Fruit fly (Drosophila melanogaster): ENCODE data around the gene CG14610.

CG14610 gene

DNA sequence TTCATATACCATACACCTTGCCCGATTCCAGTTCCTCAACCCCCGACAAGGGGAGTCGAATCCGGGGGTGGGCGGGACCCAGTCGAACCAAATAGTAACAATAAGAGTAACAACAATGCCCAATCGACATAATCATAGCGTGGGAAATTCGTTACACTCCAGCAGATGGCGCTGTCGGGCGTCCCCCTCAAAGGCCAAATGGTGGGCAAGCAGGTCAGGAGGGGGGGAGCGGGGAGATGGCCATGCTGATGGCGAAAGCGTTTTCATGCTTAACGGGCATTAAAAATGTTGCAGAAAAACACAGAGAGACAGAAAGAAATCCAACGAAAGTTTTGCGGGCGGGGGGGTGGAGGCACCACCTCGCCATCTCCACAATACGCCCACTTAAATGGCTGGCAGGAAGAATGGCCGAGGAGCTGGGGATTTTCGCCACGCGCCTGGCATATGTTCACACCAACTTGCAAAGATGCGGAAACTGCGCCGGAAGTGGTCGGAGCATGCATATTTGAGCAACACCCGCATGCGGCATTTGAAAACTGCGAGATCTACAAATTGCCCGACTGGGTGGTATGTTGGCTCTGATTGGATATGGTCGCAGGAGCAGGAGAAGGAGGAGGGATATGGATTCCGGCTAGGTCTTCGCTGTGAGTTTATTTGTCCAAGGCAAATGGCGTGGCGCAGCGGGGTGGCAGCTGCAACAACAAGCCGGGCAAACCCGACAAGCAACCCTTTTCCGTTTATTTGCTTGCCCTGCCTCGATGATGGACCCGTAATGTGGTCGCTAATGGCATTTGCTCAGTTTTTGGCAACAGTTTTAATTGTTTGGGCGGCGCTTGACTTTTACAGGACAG lies 4.7 kb downstream of the CG14610 start (continued):
- TF ChIP-seq CG2199 (GFP tag; IDR thresholded peaks at IDR 0.05) (0 out of 3 replicates have a peak, but pooled peaks have one; percentile 38), CG14965 (GFP tag; optimal IDR thresholded peaks at IDR 0.05; ENCODE audit: borderline replicate concordance) (no peak), sob (GFP tag; IDR thresholded peaks at IDR 0.05) (no peak), CG10147 (GFP tag; optimal IDR thresholded peaks at IDR 0.05) (no peak), bsh (GFP tag; optimal IDR thresholded peaks at IDR 0.05) (no peak), Myb (GFP tag; optimal IDR thresholded peaks at IDR 0.05) (no peak), CG3065 (GFP tag; optimal IDR thresholded peaks at IDR 0.05) (no peak), CG1024 (GFP tag; IDR thresholded peaks at IDR 0.05) (no peak)

DNA sequence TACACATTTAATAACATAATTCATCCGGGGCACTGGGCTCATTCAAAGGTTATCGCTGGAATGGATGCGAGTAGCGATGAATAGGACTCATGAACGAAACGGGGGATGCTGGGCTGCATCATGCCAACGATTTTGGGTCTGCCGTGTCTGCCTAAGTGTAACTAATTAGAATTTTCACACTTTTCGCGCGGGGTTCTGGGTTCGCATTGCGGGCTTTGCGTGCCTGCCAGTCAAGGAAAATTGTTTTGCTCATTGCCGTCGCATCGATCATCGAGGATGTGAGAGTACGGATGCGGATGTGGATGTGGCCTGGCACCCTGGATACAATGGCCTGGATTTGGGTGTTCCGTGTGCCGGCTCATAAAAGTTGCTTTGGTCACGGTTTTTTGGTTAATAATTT lies 6.0 kb downstream of the CG14610 start:
- TF ChIP-seq pros (GFP tag; optimal IDR thresholded peaks at IDR 0.05) (peak; percentile 8), prd (optimal IDR thresholded peaks at IDR 0.05) (no peak), prd (GFP tag; IDR thresholded peaks at IDR 0.05) (0 out of 3 replicates have a peak, but pooled peaks have one; percentile 11), CG2889 (GFP tag; IDR thresholded peaks at IDR 0.05) (no peak), ind (GFP tag; optimal IDR thresholded peaks at IDR 0.05) (no peak), cad (GFP tag; optimal IDR thresholded peaks at IDR 0.05) (no peak), Ets65A (GFP tag) (peak; percentile 65), gsb-n (tag; optimal IDR thresholded peaks at IDR 0.05) (peak; percentile 87)

dm6 chr3R:7137207-7137606 lies 6.9 kb downstream of the CG14610 start:
- TF ChIP-seq CG11504 (tag; optimal IDR thresholded peaks at IDR 0.05) (no peak), Ets65A (GFP tag) (peak; percentile 92), CG4707 (GFP tag; optimal IDR thresholded peaks at IDR 0.05) (no peak)

dm6 chr3R:7135881-7136280 lies 8.2 kb downstream of the CG14610 start, which contains the start of gene Fer1:
TSS of gene Fer1 (plus strand) at chr3R:7136206.
- TF ChIP-seq CG7357 (GFP tag; IDR thresholded peaks at IDR 0.05) (peak; percentile 60; the same call in 1 of the 3 replicates), CG18619 (GFP tag; optimal IDR thresholded peaks at IDR 0.05) (no peak), cad (GFP tag; optimal IDR thresholded peaks at IDR 0.05) (no peak), insv (GFP tag; optimal IDR thresholded peaks at IDR 0.05) (peak in 1 of 2 experiments; percentile 70), seq (GFP tag; IDR thresholded peaks at IDR 0.05) (peak; percentile 59; the same call in 1 of the 2 replicates), Sox102F (GFP tag; optimal IDR thresholded peaks at IDR 0.05) (no peak), slbo (GFP tag; IDR thresholded peaks at IDR 0.05) (no peak), trh (GFP tag; optimal IDR thresholded peaks at IDR 0.05) (no peak), ttk (GFP tag; IDR thresholded peaks at IDR 0.05) (no peak), gcm2 (GFP tag; optimal IDR thresholded peaks at IDR 0.05) (no peak), ap (GFP tag; IDR thresholded peaks at IDR 0.05) (no peak), Nf-YC (tag; optimal IDR thresholded peaks at IDR 0.05) (peak; percentile 97), CG11247 (GFP tag; IDR thresholded peaks at IDR 0.05) (no peak), CG34422 (GFP tag; IDR thresholded peaks at IDR 0.05) (0 out of 3 replicates have a peak, but pooled peaks have one; percentile 11), CG7786 (GFP tag; optimal IDR thresholded peaks at IDR 0.05) (no peak), Nf-YB (GFP tag; optimal IDR thresholded peaks at IDR 0.05) (peak; percentile 95), emc (GFP tag; optimal IDR thresholded peaks at IDR 0.05) (no peak), ham (GFP tag; IDR thresholded peaks at IDR 0.05) (no peak), Hmx (GFP tag; optimal IDR thresholded peaks at IDR 0.05) (no peak), HLH4C (GFP tag; IDR thresholded peaks at IDR 0.05; ENCODE audit: partially characterized antibody) (0 out of 3 replicates have a peak, but pooled peaks have one; percentile 20), CG2116 (GFP tag; optimal IDR thresholded peaks at IDR 0.05) (peak; percentile 72), Sry-δ (GFP tag; optimal IDR thresholded peaks at IDR 0.05) (no peak), ssp (GFP tag; IDR thresholded peaks at IDR 0.05) (peak; percentile 39; the same call in 1 of the 2 replicates), CG3838 (GFP tag; optimal IDR thresholded peaks at IDR 0.05) (no peak), ewg (GFP tag; optimal IDR thresholded peaks at IDR 0.05) (peak; percentile 24), nerfin-1 (tag; optimal IDR thresholded peaks at IDR 0.05) (peak; percentile 22), chinmo (GFP tag; IDR thresholded peaks at IDR 0.05; ENCODE audit: partially characterized antibody) (0 out of 4 replicates have a peak, but pooled peaks have one; percentile 27), CG2889 (GFP tag; IDR thresholded peaks at IDR 0.05) (no peak), NfI (GFP tag; optimal IDR thresholded peaks at IDR 0.05) (no peak)
